Worm (Caenorhabditis elegans) whole organism, L1 larva: ENCODE results near the gene Y73B6BL.289.

Source experiments
- C16A3.4 ChIP-seq: fragments of 150-350 bp; optimal IDR thresholded peaks from 2 replicates; lab custom pipeline; 2014; ENCODE audit warnings: missing biosample characterization, missing genetic modification characterization
- alr-1 ChIP-seq: fragments of 200-800 bp; sonication (Bioruptor generic); optimal IDR thresholded peaks from 2 replicates; lab custom pipeline; 2018; ENCODE audit warnings: borderline replicate concordance, mild to moderate bottlenecking, missing genetic modification characterization, missing compliant biosample characterization
- aly-2 ChIP-seq: fragments of 150-350 bp; optimal IDR thresholded peaks from 2 replicates; lab custom pipeline; 2014; ENCODE audit warnings: missing biosample characterization, missing genetic modification characterization
- blmp-1 ChIP-seq: fragments of 150-350 bp; optimal IDR thresholded peaks from 2 replicates; lab custom pipeline; 2014; ENCODE audit warnings: missing biosample characterization, missing genetic modification characterization
- ceh-82 ChIP-seq, 3 experiments: fragments of 150-350 bp in 1 of 3; sonication (generic microtip) in 2 of 3; optimal IDR thresholded peaks; 2 replicates each; lab custom pipeline; 2014 to 2017; ENCODE audit warnings: missing biosample characterization in 3 of 3, missing genetic modification characterization in 3 of 3
- ceh-88 ChIP-seq: fragments of 200-800 bp; sonication (Bioruptor generic); IDR thresholded peaks from 2 replicates; pipeline ENCODE4 v1.3.6; 2022; ENCODE audit warnings: missing genetic modification characterization, missing compliant biosample characterization
- ces-1 ChIP-seq: fragments of 150-350 bp; optimal IDR thresholded peaks from 2 replicates; lab custom pipeline; 2014; ENCODE audit warnings: missing biosample characterization, missing genetic modification reagents, missing genetic modification characterization
- dsc-1 ChIP-seq: sonication (generic microtip); optimal IDR thresholded peaks from 2 replicates; lab custom pipeline; 2016; ENCODE audit warnings: mild to moderate bottlenecking, missing genetic modification characterization, missing compliant biosample characterization
- efl-1 ChIP-seq, 4 experiments: fragments of 150-350 bp; optimal IDR thresholded peaks in 3 of 4; peaks in 1 of 4; 1 replicate in 1 of 4; 2 replicates in 3 of 4; lab custom pipeline; 2014; ENCODE audit warnings: missing biosample characterization in 2 of 4, missing genetic modification characterization in 2 of 4, missing genetic modification reagents in 2 of 4
- elt-2 ChIP-seq: sonication (generic microtip); optimal IDR thresholded peaks from 2 replicates; lab custom pipeline; 2016; ENCODE audit warnings: missing genetic modification characterization, mild to moderate bottlenecking, inconsistent platforms, missing compliant biosample characterization, missing genetic modification reagents
- ets-5 ChIP-seq: fragments of 200-800 bp; sonication (Bioruptor generic); IDR thresholded peaks from 2 replicates; pipeline ENCODE4 v1.3.6; 2022; ENCODE audit warnings: missing genetic modification characterization, missing compliant biosample characterization
- fkh-10 ChIP-seq: sonication (generic microtip); optimal IDR thresholded peaks from 2 replicates; lab custom pipeline; 2017; ENCODE audit warnings: missing biosample characterization, missing genetic modification reagents, missing genetic modification characterization
- fkh-8 ChIP-seq: sonication (generic microtip); optimal IDR thresholded peaks from 2 replicates; lab custom pipeline; 2016; ENCODE audit warnings: mild to moderate bottlenecking, missing genetic modification characterization, missing compliant biosample characterization
- hlh-4 ChIP-seq: sonication (generic microtip); optimal IDR thresholded peaks from 2 replicates; lab custom pipeline; 2016; ENCODE audit warnings: mild to moderate bottlenecking, missing genetic modification characterization, missing compliant biosample characterization
- irx-1 ChIP-seq: sonication (generic microtip); optimal IDR thresholded peaks from 2 replicates; lab custom pipeline; 2016; ENCODE audit warnings: missing genetic modification characterization, missing compliant biosample characterization
- jun-1 ChIP-seq: fragments of 150-350 bp; optimal IDR thresholded peaks from 2 replicates; lab custom pipeline; 2014; ENCODE audit warnings: missing biosample characterization, missing genetic modification reagents, missing genetic modification characterization
- lin-14 ChIP-seq: fragments of 200-800 bp; sonication (Bioruptor generic); optimal IDR thresholded peaks from 2 replicates; lab custom pipeline; 2018; ENCODE audit warnings: mild to moderate bottlenecking, missing genetic modification characterization, moderate library complexity, missing compliant biosample characterization
- lin-35 ChIP-seq, 2 experiments: fragments of 150-350 bp; optimal IDR thresholded peaks; 2 replicates each; lab custom pipeline; 2014; ENCODE audit warnings: missing biosample characterization in 2 of 2, missing genetic modification characterization in 2 of 2, missing genetic modification reagents in 2 of 2
- lin-39 ChIP-seq: fragments of 150-350 bp; optimal IDR thresholded peaks from 2 replicates; lab custom pipeline; 2014; ENCODE audit warnings: missing biosample characterization, missing genetic modification reagents, missing genetic modification characterization
- lir-3 ChIP-seq: sonication (generic microtip); optimal IDR thresholded peaks from 2 replicates; lab custom pipeline; 2016; ENCODE audit warnings: mild to moderate bottlenecking, missing genetic modification characterization, moderate library complexity, missing compliant biosample characterization; ENCODE audit not compliant: poor library complexity
- nhr-11 ChIP-seq: fragments of 150-350 bp; optimal IDR thresholded peaks from 2 replicates; lab custom pipeline; 2014; ENCODE audit warnings: missing biosample characterization, missing genetic modification characterization
- nhr-71 ChIP-seq: sonication (generic microtip); optimal IDR thresholded peaks from 2 replicates; lab custom pipeline; 2016; ENCODE audit warnings: mild to moderate bottlenecking, missing genetic modification characterization, moderate library complexity, missing compliant biosample characterization
- nhr-77 ChIP-seq: fragments of 150-350 bp; optimal IDR thresholded peaks from 2 replicates; lab custom pipeline; 2014; ENCODE audit warnings: missing biosample characterization, missing genetic modification characterization
- nhr-85 ChIP-seq: sonication (generic microtip); peaks from one replicate; lab custom pipeline; 2016; ENCODE audit warnings: missing genetic modification characterization, inconsistent platforms, missing compliant biosample characterization
- pag-3 ChIP-seq: sonication (generic microtip); optimal IDR thresholded peaks from 2 replicates; lab custom pipeline; 2017; ENCODE audit warnings: missing genetic modification characterization, mild to moderate bottlenecking, missing compliant biosample characterization, antibody characterized with exemption, borderline replicate concordance; ENCODE audit not compliant: insufficient read depth
- pax-3 ChIP-seq: fragments of 200-800 bp; sonication (Bioruptor generic); optimal IDR thresholded peaks from 2 replicates; lab custom pipeline; 2018; ENCODE audit warnings: mild to moderate bottlenecking, missing genetic modification characterization, moderate library complexity, missing compliant biosample characterization
- rnt-1 ChIP-seq: sonication (generic microtip); optimal IDR thresholded peaks from 2 replicates; lab custom pipeline; 2016; ENCODE audit warnings: mild to moderate bottlenecking, missing genetic modification characterization, moderate library complexity, missing compliant biosample characterization
- snu-23 ChIP-seq: sonication (generic microtip); optimal IDR thresholded peaks from 2 replicates; lab custom pipeline; 2016; ENCODE audit warnings: missing genetic modification characterization, missing compliant biosample characterization
- sup-37 ChIP-seq: fragments of 200-800 bp; sonication (Bioruptor generic); optimal IDR thresholded peaks from 2 replicates; lab custom pipeline; 2018; ENCODE audit warnings: mild to moderate bottlenecking, missing genetic modification characterization, missing compliant biosample characterization
- unc-130 ChIP-seq: fragments of 150-350 bp; optimal IDR thresholded peaks from 2 replicates; lab custom pipeline; 2017; ENCODE audit warnings: missing biosample characterization, missing genetic modification characterization, inconsistent platforms
- zag-1 ChIP-seq: fragments of 150-350 bp; optimal IDR thresholded peaks from 2 replicates; lab custom pipeline; 2014; ENCODE audit warnings: missing biosample characterization, missing genetic modification characterization
- ztf-4 ChIP-seq: fragments of 150-350 bp; optimal IDR thresholded peaks from 2 replicates; lab custom pipeline; 2014; ENCODE audit warnings: missing biosample characterization, missing genetic modification characterization

The Y73B6BL.289 gene

DNA sequence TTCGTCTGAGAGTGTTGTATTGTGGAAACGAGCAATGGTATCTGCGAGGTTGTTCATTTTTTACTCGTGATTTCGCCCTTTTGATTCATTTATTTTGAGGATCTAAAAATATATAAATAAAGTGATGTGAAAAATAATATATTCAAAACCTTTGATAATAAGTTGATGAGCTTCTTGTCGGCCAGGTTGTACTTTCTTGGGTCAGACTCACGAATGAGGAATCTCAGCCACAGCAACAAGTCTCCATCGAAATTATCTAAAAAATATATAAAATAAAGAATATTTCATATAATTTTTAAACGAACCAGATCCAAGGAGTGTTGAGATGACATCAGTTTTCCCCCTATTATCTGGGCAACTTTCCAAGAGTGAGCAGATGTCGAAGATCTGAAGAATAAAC, 4.9 kb upstream of the Y73B6BL.289 start, which contains the start of gene Y73B6BL.288:
TSS of gene Y73B6BL.288 (minus strand) at position 101 of the 400 bp plus-strand sequence.
- TF ChIP-seq blmp-1 (tag; lab: Kevin White, UChicago) (no peak), zag-1 (no peak), lin-35 (GFP tag; optimal IDR thresholded peaks at IDR 0.05; lab: Kevin White, UChicago) (no peak), jun-1 (tag; lab: Kevin White, UChicago) (no peak), aly-2 (no peak), hlh-4 (tag; lab: Kevin White, UChicago) (no peak), ceh-88 (GFP tag; lab: Robert Waterston, UW) (no peak), rnt-1 (tag; lab: Kevin White, UChicago) (no peak), snu-23 (GFP tag; lab: Kevin White, UChicago) (no peak), nhr-71 (no peak)
- TF ChIP-seq, all 84 proteins: peak for 0

DNA sequence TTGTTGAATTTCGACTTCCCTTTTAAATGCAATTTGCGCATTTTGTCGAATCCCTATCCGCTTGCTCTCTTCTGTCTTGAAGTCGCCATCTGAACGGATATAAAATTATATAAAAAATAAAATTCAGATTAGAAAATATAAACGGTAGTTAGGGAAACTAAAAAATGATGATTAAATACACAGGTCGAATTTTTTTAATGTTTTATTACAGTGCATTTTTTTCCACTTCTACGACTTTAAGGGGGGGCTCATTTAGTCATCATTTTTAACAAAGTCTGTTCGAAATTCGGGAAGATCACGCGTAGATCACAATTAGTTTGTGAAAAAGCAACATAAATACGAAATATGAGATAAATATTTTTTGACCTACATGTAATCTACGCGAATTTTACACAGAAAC, 4.4 kb upstream of the Y73B6BL.289 start, which contains the start of gene Y73B6BL.14:
TSS of gene Y73B6BL.14 (minus strand) at position 101 of the 400 bp plus-strand sequence.
- TF ChIP-seq lir-3 (tag; lab: Kevin White, UChicago), result no peak
- TF ChIP-seq nhr-85 (tag; lab: Kevin White, UChicago), result no peak
- TF ChIP-seq lin-14, result peak; percentile 3
- no peak for TF ChIP-seq ceh-82 (tag; optimal IDR thresholded peaks at IDR 0.05; lab: Kevin White, UChicago)
- TF ChIP-seq rnt-1 (tag; lab: Kevin White, UChicago), result no peak
- TF ChIP-seq ztf-4 (tag; lab: Kevin White, UChicago), result no peak
- no peak for TF ChIP-seq C16A3.4 (tag; lab: Kevin White, UChicago)
- TF ChIP-seq unc-130 (tag; lab: Kevin White, UChicago), result no peak
- TF ChIP-seq elt-2, result no peak

DNA sequence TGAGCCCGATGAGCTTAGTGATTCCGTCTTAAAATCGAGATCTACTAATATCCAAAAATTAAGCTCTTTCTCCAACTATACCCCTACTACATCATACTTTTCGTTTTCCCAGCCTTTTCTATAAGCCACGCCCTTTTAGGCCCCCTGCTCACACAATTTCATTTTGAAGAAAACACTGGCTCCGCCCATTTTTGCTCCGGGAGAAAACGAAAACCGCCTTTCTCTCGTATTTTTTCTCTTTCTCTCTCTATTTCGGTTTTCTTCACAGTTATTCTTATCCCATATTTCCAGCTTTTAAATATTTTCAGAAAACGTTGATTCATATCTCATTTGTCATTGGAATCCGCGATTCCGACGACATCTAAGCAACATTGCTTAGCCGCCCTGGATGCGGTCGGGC, 14.4 kb downstream of the Y73B6BL.289 start, which contains the start of gene Y73B6BL.47:
TSS of gene Y73B6BL.47 (plus strand) at position 301 of the 400 bp plus-strand sequence.
- TF ChIP-seq irx-1 (tag; lab: Kevin White, UChicago), result no peak
- TF ChIP-seq lin-39, result no peak
- TF ChIP-seq nhr-85 (tag; lab: Kevin White, UChicago), result no peak

DNA sequence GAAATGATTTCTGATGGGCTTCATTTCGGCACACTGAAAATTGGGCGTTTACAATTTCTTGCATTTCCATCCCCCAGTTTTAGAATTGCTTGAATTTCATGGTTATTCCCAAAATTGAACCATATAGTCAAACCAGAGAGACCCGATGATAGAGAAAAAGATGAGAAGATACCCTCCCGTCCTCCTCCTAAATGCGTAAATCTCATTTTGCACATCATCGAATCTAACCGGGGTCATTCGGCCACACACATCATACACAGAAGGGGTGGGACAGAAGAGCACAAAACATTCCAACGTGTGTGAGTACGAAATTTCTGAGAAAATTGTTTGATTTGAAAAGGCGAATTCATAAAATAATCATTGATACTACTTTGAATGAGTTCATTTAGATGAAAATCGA, 16.3 kb downstream of the Y73B6BL.289 start:
- TF ChIP-seq fkh-10 (GFP tag; lab: Kevin White, UChicago) (peak; percentile 22), efl-1 (optimal IDR thresholded peaks at IDR 0.05; lab: Kevin White, UChicago) (no peak), efl-1 (GFP tag; optimal IDR thresholded peaks at IDR 0.05 in 1 of 2; lab: Kevin White, UChicago) (peak in 1 of 2 experiments; percentile 72), dsc-1 (no peak)

DNA sequence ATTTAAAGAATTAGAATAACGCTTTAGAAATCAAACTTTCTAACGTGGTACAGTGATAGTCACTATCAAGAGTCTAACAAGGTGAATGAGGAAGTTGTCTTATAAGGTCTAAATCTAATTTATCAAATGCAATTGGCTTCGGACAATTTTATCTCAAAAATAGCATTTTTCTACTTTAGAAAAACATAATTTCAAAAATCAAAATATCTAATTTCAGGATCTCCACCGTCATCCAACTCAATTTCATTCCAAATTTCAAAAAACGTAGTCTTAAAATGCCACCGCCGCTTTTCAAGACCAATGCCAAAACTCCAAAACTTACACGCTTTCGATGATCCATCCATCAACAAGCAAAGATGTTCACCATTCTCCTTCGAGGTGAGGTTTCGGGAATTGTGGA, 17.7 kb downstream of the Y73B6BL.289 start, which contains the start of gene Y73B6BL.270:
TSS of gene Y73B6BL.270 (plus strand) at position 301 of the 400 bp plus-strand sequence.
- TF ChIP-seq C16A3.4 (tag; lab: Kevin White, UChicago), result no peak
- no peak for TF ChIP-seq elt-2
- TF ChIP-seq alr-1 (tag; lab: Kevin White, UChicago), result no peak
- no peak for TF ChIP-seq nhr-11
- TF ChIP-seq nhr-77 (tag; lab: Kevin White, UChicago), result no peak
- no peak for TF ChIP-seq snu-23 (GFP tag; lab: Kevin White, UChicago)
- TF ChIP-seq ets-5 (GFP tag; lab: Robert Waterston, UW), result no peak
- no peak for TF ChIP-seq pag-3 (tag; lab: Kevin White, UChicago)
- no peak for TF ChIP-seq fkh-8 (tag; lab: Kevin White, UChicago)

DNA sequence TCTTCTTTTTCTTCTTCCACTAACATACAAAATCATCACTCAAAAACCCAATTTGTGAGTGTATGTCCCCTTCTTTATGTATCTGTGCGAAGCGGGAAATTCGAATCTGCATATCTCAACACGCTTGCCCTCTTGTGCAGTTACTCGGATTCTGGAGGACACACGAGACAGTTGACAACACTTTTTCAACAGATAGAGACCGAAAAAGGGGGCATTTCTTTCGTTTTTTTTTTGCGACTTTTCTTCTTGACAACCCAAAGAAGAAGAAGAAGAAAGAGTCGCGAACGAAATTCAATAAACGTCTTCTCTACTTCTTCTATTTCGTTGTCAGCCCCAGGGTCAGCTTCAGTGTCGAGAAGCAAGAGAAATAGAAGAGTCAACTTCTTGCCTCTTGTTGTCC, 18.7 kb downstream of the Y73B6BL.289 start:
- TF ChIP-seq ces-1, result peak; percentile 31
- TF ChIP-seq nhr-71, result peak; percentile 21
- no peak for TF ChIP-seq efl-1 (optimal IDR thresholded peaks at IDR 0.05; lab: Kevin White, UChicago)
- peak in 1 of 2 experiments; percentile 39 for TF ChIP-seq efl-1 (GFP tag; optimal IDR thresholded peaks at IDR 0.05 in 1 of 2; lab: Kevin White, UChicago)
- TF ChIP-seq pax-3 (tag; lab: Kevin White, UChicago), result no peak
- peak; percentile 67 for TF ChIP-seq fkh-10 (GFP tag; lab: Kevin White, UChicago)
- no peak for TF ChIP-seq sup-37 (GFP tag; lab: Kevin White, UChicago)
- peak; percentile 62 for TF ChIP-seq lin-14
- TF ChIP-seq, all 84 proteins: peak for 5
